Worm (Caenorhabditis elegans) whole organism, L3 larva: ENCODE measurements around the gene chil-21.

Source experiments
- ama-1 ChIP-seq: fragments of 150-350 bp; optimal IDR thresholded peaks from 2 replicates; lab custom pipeline; 2018
- hmg-11 ChIP-seq: sonication (generic microtip); optimal IDR thresholded peaks from 2 replicates; lab custom pipeline; 2016; ENCODE audit warnings: missing genetic modification characterization, missing compliant biosample characterization
- mml-1 ChIP-seq: fragments of 150-350 bp; sonication (generic microtip); optimal IDR thresholded peaks from 3 replicates; lab custom pipeline; 2014; ENCODE audit warnings: missing biosample characterization, missing genetic modification characterization
- nfya-1 ChIP-seq: sonication (generic microtip); optimal IDR thresholded peaks from 2 replicates; lab custom pipeline; 2017; ENCODE audit warnings: missing genetic modification characterization, mild to moderate bottlenecking, missing compliant biosample characterization, antibody characterized with exemption, moderate library complexity; ENCODE audit not compliant: insufficient read depth
- nhr-23 ChIP-seq: fragments of 150-350 bp; optimal IDR thresholded peaks from 2 replicates; lab custom pipeline; 2014; ENCODE audit warnings: missing biosample characterization, missing genetic modification reagents, missing genetic modification characterization
- nhr-67 ChIP-seq: fragments of 150-350 bp; optimal IDR thresholded peaks from 2 replicates; lab custom pipeline; 2014; ENCODE audit warnings: missing biosample characterization, missing genetic modification characterization
- skn-1 ChIP-seq: fragments of 150-350 bp; optimal IDR thresholded peaks from 2 replicates; lab custom pipeline; 2014; ENCODE audit warnings: missing biosample characterization, missing genetic modification characterization
- tbx-2 ChIP-seq: sonication (generic microtip); optimal IDR thresholded peaks from 2 replicates; lab custom pipeline; 2016; ENCODE audit warnings: mild to moderate bottlenecking, missing genetic modification characterization, missing compliant biosample characterization
- unc-39 ChIP-seq: sonication (generic microtip); optimal IDR thresholded peaks from 4 replicates; lab custom pipeline; 2017; ENCODE audit warnings: missing biosample characterization, missing genetic modification characterization
- unc-62 ChIP-seq: fragments of 150-350 bp; sonication (generic microtip); optimal IDR thresholded peaks from 4 replicates; lab custom pipeline; 2014; ENCODE audit warnings: missing biosample characterization, missing genetic modification reagents, missing genetic modification characterization
- ztf-11 ChIP-seq: fragments of 150-350 bp; optimal IDR thresholded peaks from 2 replicates; lab custom pipeline; 2014; ENCODE audit warnings: missing biosample characterization, missing genetic modification characterization

ce11 chrII:9412086-9412608, 49.6 kb downstream of the chil-21 start, which contains the start of gene arrd-3:
- no peak for TF ChIP-seq hmg-11 (tag; lab: Kevin White, UChicago)
- TF ChIP-seq nhr-23, result no peak
- no peak for TF ChIP-seq mml-1 (tag; lab: Kevin White, UChicago)
- no peak for TF ChIP-seq ztf-11 (tag; lab: Kevin White, UChicago)
- no peak for TF ChIP-seq nhr-67 (tag; lab: Kevin White, UChicago)
- no peak for TF ChIP-seq nfya-1 (tag; lab: Kevin White, UChicago)
- no peak for TF ChIP-seq skn-1 (tag; lab: Kevin White, UChicago)
- no peak for TF ChIP-seq ama-1
- no peak for TF ChIP-seq unc-62 (GFP tag; lab: Kevin White, UChicago)
- TF ChIP-seq unc-39 (tag; lab: Kevin White, UChicago), result no peak
- no peak for TF ChIP-seq tbx-2 (tag; lab: Kevin White, UChicago)
